Worm (Caenorhabditis elegans) whole organism, L4 larva: Measurements from ENCODE around the gene str-111.

ENCODE experiments used
- F49E8.2 ChIP-seq: sonication (generic microtip); optimal IDR thresholded peaks from 2 replicates; lab custom pipeline; 2016; ENCODE audit warnings: missing compliant biosample characterization, mild to moderate bottlenecking, missing genetic modification characterization, borderline replicate concordance
- nhr-111 ChIP-seq: fragments of 200-800 bp; sonication (Bioruptor generic); optimal IDR thresholded peaks from 2 replicates; lab custom pipeline; 2018; ENCODE audit warnings: mild to moderate bottlenecking, missing genetic modification characterization, missing compliant biosample characterization
- nhr-237 ChIP-seq: sonication (generic microtip); optimal IDR thresholded peaks from 2 replicates; lab custom pipeline; 2017; ENCODE audit warnings: missing biosample characterization, missing genetic modification characterization
- nhr-25 ChIP-seq: sonication (generic microtip); optimal IDR thresholded peaks from 2 replicates; lab custom pipeline; 2017; ENCODE audit warnings: missing genetic modification characterization, mild to moderate bottlenecking, missing compliant biosample characterization, antibody characterized with exemption, moderate library complexity, borderline replicate concordance; ENCODE audit not compliant: insufficient read depth
- php-3 ChIP-seq: fragments of 200-800 bp; sonication (Bioruptor generic); IDR thresholded peaks from 2 replicates; pipeline ENCODE4 v1.3.6; 2022; ENCODE audit warnings: missing genetic modification reagents, missing genetic modification characterization, missing compliant biosample characterization
- vab-7 ChIP-seq: fragments of 200-800 bp; sonication (Bioruptor generic); IDR thresholded peaks from 2 replicates; pipeline ENCODE4 v1.3.6; 2022; ENCODE audit warnings: missing genetic modification reagents, missing genetic modification characterization, missing compliant biosample characterization
- zag-1 ChIP-seq: fragments of 150-350 bp; optimal IDR thresholded peaks from 2 replicates; lab custom pipeline; 2014; ENCODE audit warnings: missing biosample characterization, missing genetic modification characterization

DNA sequence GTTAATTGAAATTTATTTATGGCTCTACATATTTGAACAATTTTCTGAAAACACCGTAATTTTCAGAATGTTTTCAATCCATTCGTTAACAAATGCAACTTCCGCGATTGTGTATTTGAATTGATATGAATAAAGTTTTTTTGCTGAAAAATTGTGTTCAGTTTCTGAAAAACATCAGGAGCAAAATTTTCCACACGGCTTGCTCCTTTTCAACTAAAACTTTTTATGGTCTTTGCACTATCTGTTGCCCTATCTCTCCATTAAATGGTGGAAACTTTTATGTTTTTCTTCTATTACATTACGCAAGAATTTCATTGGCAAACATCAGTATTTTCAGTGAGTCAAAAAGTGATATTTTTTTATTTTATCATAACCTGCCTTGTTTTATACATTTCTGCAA is 20.1 kb downstream of the str-111 start, which contains the start of gene F10A3.4:
- TF ChIP-seq vab-7 (no peak), F49E8.2 (no peak), nhr-237 (tag; lab: Kevin White, UChicago) (no peak), zag-1 (tag; lab: Kevin White, UChicago) (no peak), nhr-111 (no peak), php-3 (no peak), nhr-25 (no peak)
